Worm (Caenorhabditis elegans) whole organism, late embryonic: ENCODE results near the gene E02C12.8.

Experiments used
- C08G9.2 ChIP-seq: sonication (generic microtip); optimal IDR thresholded peaks from 2 replicates; lab custom pipeline; 2016; ENCODE audit warnings: mild to moderate bottlenecking, missing genetic modification characterization, moderate library complexity, missing compliant biosample characterization
- C38D4.7 ChIP-seq: fragments of 200-800 bp; sonication (Bioruptor generic); optimal IDR thresholded peaks from 2 replicates; lab custom pipeline; 2018; ENCODE audit warnings: mild to moderate bottlenecking, missing genetic modification characterization, moderate library complexity, missing compliant biosample characterization
- K02D7.2 ChIP-seq: sonication (generic microtip); optimal IDR thresholded peaks from 2 replicates; lab custom pipeline; 2017; ENCODE audit warnings: mild to moderate bottlenecking, missing genetic modification characterization, missing compliant biosample characterization
- ama-1 ChIP-seq: fragments of 150-350 bp; optimal IDR thresholded peaks from 2 replicates; lab custom pipeline; 2014
- ceh-14 ChIP-seq: sonication (generic microtip); optimal IDR thresholded peaks from 2 replicates; lab custom pipeline; 2016; ENCODE audit warnings: missing genotype, missing genetic modification characterization, missing compliant biosample characterization
- ceh-19 ChIP-seq: fragments of 200-800 bp; sonication (Bioruptor generic); optimal IDR thresholded peaks from 2 replicates; lab custom pipeline; 2018; ENCODE audit warnings: mild to moderate bottlenecking, missing genetic modification characterization, missing compliant biosample characterization
- ceh-24 ChIP-seq: sonication (generic microtip); optimal IDR thresholded peaks from 2 replicates; lab custom pipeline; 2016; ENCODE audit warnings: mild to moderate bottlenecking, missing genetic modification characterization, missing compliant biosample characterization
- ceh-34 ChIP-seq: sonication (generic microtip); optimal IDR thresholded peaks from 2 replicates; lab custom pipeline; 2016; ENCODE audit warnings: mild to moderate bottlenecking, missing genetic modification characterization, missing compliant biosample characterization
- ceh-45 ChIP-seq: fragments of 200-800 bp; sonication (Bioruptor generic); IDR thresholded peaks from 2 replicates; pipeline ENCODE4 v1.3.6; 2022; ENCODE audit warnings: missing genetic modification reagents, missing genetic modification characterization, missing compliant biosample characterization
- ceh-48 ChIP-seq: sonication (generic microtip); optimal IDR thresholded peaks from 2 replicates; lab custom pipeline; 2016; ENCODE audit warnings: missing genetic modification characterization, inconsistent platforms, missing compliant biosample characterization
- che-1 ChIP-seq: sonication (generic microtip); optimal IDR thresholded peaks from 2 replicates; lab custom pipeline; 2016; ENCODE audit warnings: mild to moderate bottlenecking, missing genetic modification characterization, missing compliant biosample characterization
- elt-2 ChIP-seq: sonication (generic microtip); optimal IDR thresholded peaks from 2 replicates; lab custom pipeline; 2016; ENCODE audit warnings: missing genetic modification reagents, missing genetic modification characterization, missing compliant biosample characterization
- eyg-1 ChIP-seq: sonication (generic microtip); optimal IDR thresholded peaks from 2 replicates; lab custom pipeline; 2016; ENCODE audit warnings: missing genotype, missing genetic modification characterization, missing compliant biosample characterization
- gmeb-2 ChIP-seq: sonication (generic microtip); optimal IDR thresholded peaks from 2 replicates; lab custom pipeline; 2016; ENCODE audit warnings: missing genetic modification characterization, inconsistent platforms, missing compliant biosample characterization
- hlh-30 ChIP-seq: sonication (generic microtip); optimal IDR thresholded peaks from 2 replicates; lab custom pipeline; 2017; ENCODE audit warnings: antibody characterized with exemption, missing genetic modification characterization, missing compliant biosample characterization; ENCODE audit not compliant: insufficient read depth
- hlh-6 ChIP-seq: sonication (generic microtip); optimal IDR thresholded peaks from 2 replicates; lab custom pipeline; 2016; ENCODE audit warnings: missing genotype, missing genetic modification characterization, missing compliant biosample characterization
- lim-6 ChIP-seq: sonication (generic microtip); optimal IDR thresholded peaks from 2 replicates; lab custom pipeline; 2016; ENCODE audit warnings: missing genetic modification characterization, missing compliant biosample characterization
- lin-11 ChIP-seq: fragments of 200-800 bp; sonication (Bioruptor generic); optimal IDR thresholded peaks from 2 replicates; lab custom pipeline; 2018; ENCODE audit warnings: mild to moderate bottlenecking, missing genetic modification characterization, missing compliant biosample characterization
- mec-3 ChIP-seq: sonication (generic microtip); optimal IDR thresholded peaks from 2 replicates; lab custom pipeline; 2016; ENCODE audit warnings: borderline replicate concordance, missing genetic modification characterization, missing compliant biosample characterization
- nfya-1 ChIP-seq: sonication (generic microtip); optimal IDR thresholded peaks from 2 replicates; lab custom pipeline; 2017; ENCODE audit warnings: missing genetic modification characterization, mild to moderate bottlenecking, missing compliant biosample characterization, antibody characterized with exemption, moderate library complexity
- npax-4 ChIP-seq: sonication (generic microtip); optimal IDR thresholded peaks from 2 replicates; lab custom pipeline; 2016; ENCODE audit warnings: missing genetic modification characterization, missing compliant biosample characterization
- pag-3 ChIP-seq: sonication (generic microtip); optimal IDR thresholded peaks from 2 replicates; lab custom pipeline; 2016; ENCODE audit warnings: missing compliant biosample characterization, missing genetic modification characterization, borderline replicate concordance
- pat-9 ChIP-seq: fragments of 200-800 bp; sonication (Bioruptor generic); optimal IDR thresholded peaks from 2 replicates; lab custom pipeline; 2018; ENCODE audit warnings: mild to moderate bottlenecking, missing genetic modification characterization, moderate library complexity, missing compliant biosample characterization
- pha-4 ChIP-seq: fragments of 150-350 bp; optimal IDR thresholded peaks from 2 replicates; lab custom pipeline; 2018; ENCODE audit warnings: missing biosample characterization, missing genetic modification reagents, missing genetic modification characterization
- pqm-1 ChIP-seq: sonication (generic microtip); optimal IDR thresholded peaks from 2 replicates; lab custom pipeline; 2016; ENCODE audit warnings: missing genetic modification characterization, missing compliant biosample characterization
- sox-2 ChIP-seq: fragments of 200-800 bp; sonication (Bioruptor generic); IDR thresholded peaks from 2 replicates; pipeline ENCODE4 v1.3.6; 2022; ENCODE audit warnings: missing genetic modification reagents, missing genetic modification characterization, missing compliant biosample characterization
- sox-4 ChIP-seq: sonication (generic microtip); optimal IDR thresholded peaks from 2 replicates; lab custom pipeline; 2017; ENCODE audit warnings: mild to moderate bottlenecking, missing genetic modification characterization, inconsistent platforms, missing compliant biosample characterization
- tbx-7 ChIP-seq: sonication (generic microtip); optimal IDR thresholded peaks from 2 replicates; lab custom pipeline; 2016; ENCODE audit warnings: missing genotype, missing genetic modification characterization, missing compliant biosample characterization
- ttx-3 ChIP-seq: sonication (generic microtip); optimal IDR thresholded peaks from 2 replicates; lab custom pipeline; 2016; ENCODE audit warnings: missing genetic modification reagents, missing genetic modification characterization, missing compliant biosample characterization
- unc-3 ChIP-seq, 2 experiments: fragments of 200-800 bp in 1 of 2; sonication (Bioruptor generic) in 1 of 2; sonication (generic microtip) in 1 of 2; conservative IDR thresholded peaks in 1 of 2; optimal IDR thresholded peaks in 1 of 2; 2 replicates each; pipeline versions ENCODE4 v1.3.6 to Lab custom; 2016 to 2022; ENCODE audit warnings: missing compliant biosample characterization in 2 of 2, missing genetic modification characterization in 2 of 2, missing genetic modification reagents in 1 of 2
- unc-55 ChIP-seq: sonication (generic microtip); optimal IDR thresholded peaks from 2 replicates; lab custom pipeline; 2017; ENCODE audit warnings: missing biosample characterization, missing genetic modification reagents, missing genetic modification characterization
- unc-86 ChIP-seq: sonication (generic microtip); optimal IDR thresholded peaks from 2 replicates; lab custom pipeline; 2016; ENCODE audit warnings: missing genetic modification characterization, missing compliant biosample characterization

The E02C12.8 gene

DNA sequence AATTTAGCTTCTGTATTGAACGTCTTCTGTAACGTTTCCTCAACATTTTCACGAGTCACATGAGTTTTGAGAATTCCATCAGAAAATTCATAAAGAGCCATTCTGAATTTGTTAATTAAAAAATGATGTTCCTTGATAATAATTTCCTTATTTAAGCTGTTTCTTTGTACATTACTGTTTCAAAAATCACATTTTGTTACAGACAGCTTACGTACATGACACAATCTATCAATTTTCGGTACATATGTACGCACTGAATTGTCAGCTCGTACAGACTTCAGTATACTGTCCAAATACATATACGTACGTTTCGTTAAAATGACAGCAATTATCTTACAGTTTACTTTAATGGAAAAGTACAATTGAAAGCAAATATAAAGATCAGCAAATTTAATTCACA lies 3.0 kb upstream of the E02C12.8 start, which contains the start of gene E02C12.19:
E02C12.19 (minus strand) TSS at position 101 of the 400 bp plus-strand sequence.
- no peak for TF ChIP-seq ttx-3
- no peak for TF ChIP-seq ceh-14
- no peak for TF ChIP-seq sox-4 (tag; lab: Kevin White, UChicago)
- no peak for TF ChIP-seq nfya-1
- no peak for TF ChIP-seq pqm-1
- TF ChIP-seq eyg-1 (tag; lab: Kevin White, UChicago), result no peak
- TF ChIP-seq elt-2 (tag; lab: Kevin White, UChicago), result no peak
- TF ChIP-seq unc-55 (GFP tag; lab: Kevin White, UChicago), result no peak
- no peak for TF ChIP-seq pat-9 (tag; lab: Kevin White, UChicago)
- TF ChIP-seq che-1 (tag; lab: Kevin White, UChicago), result no peak
- TF ChIP-seq tbx-7, result no peak
- TF ChIP-seq mec-3, result no peak

DNA sequence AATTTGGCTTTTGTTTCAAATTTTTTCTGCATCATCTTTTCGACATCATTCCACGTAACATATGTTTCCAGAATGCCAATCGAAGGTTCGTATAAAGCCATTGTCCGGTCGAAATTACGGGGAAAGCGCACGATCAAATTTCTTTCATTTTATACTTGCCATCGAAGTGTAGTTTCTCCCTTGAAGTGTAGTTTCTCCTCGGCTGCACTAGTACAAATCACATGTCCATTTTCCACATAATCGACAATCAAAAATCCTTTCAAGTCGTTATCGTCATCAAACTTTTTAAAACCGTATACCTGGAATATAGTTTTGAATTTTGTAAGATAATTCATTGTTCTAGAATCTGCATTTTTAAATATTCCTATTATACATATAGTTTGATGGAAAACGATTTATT lies 2.0 kb upstream of the E02C12.8 start, which contains the start of gene E02C12.9:
E02C12.9 (minus strand) TSS at position 101 of the 400 bp plus-strand sequence.
- TF ChIP-seq ama-1 (lab: Kevin White, UChicago) (no peak), unc-55 (GFP tag; lab: Kevin White, UChicago) (no peak), C38D4.7 (GFP tag; lab: Kevin White, UChicago) (no peak), ceh-45 (GFP tag; lab: Robert Waterston, UW) (no peak), pag-3 (tag; lab: Kevin White, UChicago) (no peak)
- TF ChIP-seq, all 69 proteins: peak for 0

DNA sequence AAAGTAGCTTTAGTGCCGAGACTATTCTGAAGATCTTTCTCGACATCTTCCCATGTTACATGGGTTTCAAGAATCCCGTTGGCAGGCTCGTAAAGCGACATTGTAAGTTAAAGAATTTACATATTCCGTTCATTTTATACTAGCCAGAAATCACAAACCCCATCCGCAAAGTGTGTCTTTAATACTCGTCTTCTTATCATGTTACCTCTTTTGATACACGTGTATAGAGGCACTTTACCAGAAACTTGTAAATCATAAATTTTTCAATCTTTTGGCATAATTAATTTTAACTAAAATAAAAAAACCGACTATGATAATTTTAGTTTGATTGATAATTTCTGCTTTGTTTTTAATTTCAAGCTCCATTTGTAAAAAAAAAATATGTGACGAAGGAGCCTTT lies 2.4 kb downstream of the E02C12.8 start, which contains the start of gene E02C12.6:
E02C12.6 (minus strand) TSS at position 101 of the 400 bp plus-strand sequence.
- TF ChIP-seq gmeb-2 (no peak), pag-3 (tag; lab: Kevin White, UChicago) (no peak), K02D7.2 (tag; lab: Kevin White, UChicago) (no peak)
- TF ChIP-seq, all 69 proteins: peak for 0

DNA sequence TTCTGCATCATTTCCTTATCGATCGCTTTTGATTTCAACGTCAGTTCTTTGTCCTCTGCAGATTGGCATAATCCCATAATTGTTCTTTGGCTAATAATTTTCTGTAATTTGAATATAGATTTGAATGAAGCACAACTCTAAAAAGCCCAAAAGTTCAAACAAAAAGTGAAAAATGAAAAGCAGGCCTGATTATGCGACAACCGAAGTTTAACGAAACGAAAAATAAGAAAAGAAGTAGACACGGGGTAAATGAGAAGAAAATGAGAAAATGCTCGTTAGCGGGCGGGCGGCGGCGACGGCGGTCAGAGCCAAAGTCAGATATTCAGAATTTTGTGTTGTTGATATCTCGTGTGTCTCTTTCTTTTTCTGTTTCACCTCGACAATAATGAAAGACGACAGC lies 13.7 kb downstream of the E02C12.8 start, which contains the start of gene gpa-3:
gpa-3 (minus strand) TSS at position 101 of the 400 bp plus-strand sequence.
- TF ChIP-seq unc-55 (GFP tag; lab: Kevin White, UChicago), result no peak
- TF ChIP-seq ceh-19 (GFP tag; lab: Kevin White, UChicago), result no peak
- TF ChIP-seq unc-3 (GFP tag; conservative IDR thresholded peaks at IDR 0.05; lab: Robert Waterston, UW), result no peak
- no peak for TF ChIP-seq unc-3 (tag; optimal IDR thresholded peaks at IDR 0.05; lab: Kevin White, UChicago)
- no peak for TF ChIP-seq sox-2 (GFP tag; lab: Robert Waterston, UW)
- no peak for TF ChIP-seq ceh-48 (tag; lab: Kevin White, UChicago)

DNA sequence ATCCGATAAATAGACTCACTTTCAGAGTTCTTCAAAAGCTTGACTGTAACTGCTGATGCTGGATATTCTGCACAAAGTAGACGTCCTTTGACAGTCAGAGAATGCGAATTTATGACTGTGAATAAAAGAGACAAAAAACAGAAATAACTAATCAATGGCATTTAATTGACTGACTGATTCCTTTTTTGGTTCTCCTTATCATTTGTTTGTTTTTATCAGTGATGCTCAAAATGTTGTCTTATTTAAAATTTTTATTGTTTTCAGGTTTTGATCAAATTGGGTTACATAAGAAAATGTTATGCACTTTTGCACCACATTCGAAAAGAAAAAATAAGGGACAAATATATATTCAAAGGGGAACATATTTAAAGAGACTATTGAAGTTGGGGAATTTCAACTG lies 17.1 kb downstream of the E02C12.8 start, which contains the start of gene ttr-49:
ttr-49 (minus strand) TSS at position 171 of the 400 bp plus-strand sequence.
- TF ChIP-seq C38D4.7 (GFP tag; lab: Kevin White, UChicago) (no peak), C08G9.2 (no peak), hlh-30 (tag; lab: Kevin White, UChicago) (no peak), ceh-34 (tag; lab: Kevin White, UChicago) (no peak), lin-11 (tag; lab: Kevin White, UChicago) (no peak), tbx-7 (no peak), unc-86 (no peak), sox-4 (tag; lab: Kevin White, UChicago) (no peak), hlh-6 (tag; lab: Kevin White, UChicago) (no peak), npax-4 (no peak), pha-4 (tag; lab: Kevin White, UChicago) (no peak), ceh-48 (tag; lab: Kevin White, UChicago) (no peak), lim-6 (tag; lab: Kevin White, UChicago) (no peak), ceh-24 (tag; lab: Kevin White, UChicago) (no peak)
